Worm (Caenorhabditis elegans) whole organism, mixed stage, embryonic: ENCODE results near the gene srb-12.

Experiments used
- ces-1 ChIP-seq: fragments of 150-350 bp; optimal IDR thresholded peaks from 2 replicates; lab custom pipeline; 2014; ENCODE audit warnings: missing biosample characterization, missing genetic modification reagents, missing genetic modification characterization
- elt-1 ChIP-seq: sonication (generic microtip); optimal IDR thresholded peaks from 2 replicates; lab custom pipeline; 2017; ENCODE audit warnings: missing genetic modification characterization, mild to moderate bottlenecking, missing compliant biosample characterization, antibody characterized with exemption, moderate library complexity, borderline replicate concordance; ENCODE audit not compliant: insufficient read depth
- elt-3 ChIP-seq: fragments of 150-350 bp; optimal IDR thresholded peaks from 2 replicates; lab custom pipeline; 2014; ENCODE audit warnings: missing biosample characterization, missing genetic modification characterization
- lin-13 ChIP-seq: fragments of 150-350 bp; optimal IDR thresholded peaks from 2 replicates; lab custom pipeline; 2014; ENCODE audit warnings: missing biosample characterization, missing genetic modification characterization
- mab-5 ChIP-seq: fragments of 150-350 bp; optimal IDR thresholded peaks from 2 replicates; lab custom pipeline; 2014; ENCODE audit warnings: missing biosample characterization, missing genetic modification characterization
- mep-1 ChIP-seq: fragments of 150-350 bp; optimal IDR thresholded peaks from 2 replicates; lab custom pipeline; 2017; ENCODE audit warnings: missing biosample characterization, missing genetic modification reagents, missing genetic modification characterization, inconsistent platforms
- nhr-12 ChIP-seq: fragments of 150-350 bp; optimal IDR thresholded peaks from 2 replicates; lab custom pipeline; 2014; ENCODE audit warnings: missing biosample characterization, missing genetic modification characterization
- pha-4 ChIP-seq: fragments of 150-350 bp; optimal IDR thresholded peaks from 2 replicates; lab custom pipeline; 2018; ENCODE audit warnings: missing biosample characterization, missing genetic modification reagents, missing genetic modification characterization
- snpc-4 ChIP-seq: fragments of 150-350 bp; optimal IDR thresholded peaks from 2 replicates; lab custom pipeline; 2014; ENCODE audit warnings: missing biosample characterization, missing genetic modification characterization
- sptf-1 ChIP-seq: sonication (generic microtip); optimal IDR thresholded peaks from 2 replicates; lab custom pipeline; 2017; ENCODE audit warnings: mild to moderate bottlenecking, missing genetic modification characterization, moderate library complexity, missing compliant biosample characterization
- tbx-8 ChIP-seq: fragments of 200-800 bp; sonication (Bioruptor generic); optimal IDR thresholded peaks from 2 replicates; lab custom pipeline; 2018; ENCODE audit warnings: mild to moderate bottlenecking, missing genetic modification characterization, moderate library complexity, missing compliant biosample characterization
- unc-62 ChIP-seq: fragments of 150-350 bp; optimal IDR thresholded peaks from 2 replicates; lab custom pipeline; 2014; ENCODE audit warnings: missing biosample characterization, missing genetic modification reagents, missing genetic modification characterization
- zip-8 ChIP-seq: fragments of 150-350 bp; optimal IDR thresholded peaks from 2 replicates; lab custom pipeline; 2014; ENCODE audit warnings: missing biosample characterization, missing genetic modification characterization
- ztf-11 ChIP-seq: fragments of 150-350 bp; optimal IDR thresholded peaks from 2 replicates; lab custom pipeline; 2014; ENCODE audit warnings: missing biosample characterization, missing genetic modification characterization

DNA sequence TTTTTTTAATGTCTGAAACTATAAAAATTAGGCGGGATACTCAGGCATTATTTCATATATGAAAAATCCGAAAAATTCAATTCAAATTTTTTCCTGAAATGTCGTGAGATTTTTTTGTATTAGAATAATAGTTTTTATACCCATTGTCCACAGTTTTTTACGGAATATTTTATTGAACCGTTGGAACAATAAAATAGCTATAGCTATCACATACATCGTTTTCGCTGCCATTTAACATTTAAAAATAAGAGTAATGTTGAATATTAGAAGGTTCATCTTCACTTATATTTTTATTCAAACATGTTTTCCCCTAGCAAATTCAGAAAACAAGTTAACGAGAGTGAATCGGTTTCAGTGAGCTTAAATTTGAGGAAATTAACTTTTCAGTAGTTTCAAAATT is 17.2 kb upstream of the srb-12 start, which contains the start of gene C27D6.15:
- no peak for TF ChIP-seq ces-1 (GFP tag; lab: Kevin White, UChicago)
- no peak for TF ChIP-seq unc-62
- no peak for TF ChIP-seq ztf-11 (tag; lab: Kevin White, UChicago)
- no peak for TF ChIP-seq zip-8 (tag; lab: Kevin White, UChicago)
- TF ChIP-seq pha-4 (tag; lab: Kevin White, UChicago): no peak
- TF ChIP-seq sptf-1 (tag; lab: Kevin White, UChicago): no peak
- no peak for TF ChIP-seq mep-1 (tag; lab: Kevin White, UChicago)
- no peak for TF ChIP-seq nhr-12 (tag; lab: Kevin White, UChicago)
- no peak for TF ChIP-seq elt-1 (tag; lab: Kevin White, UChicago)
- no peak for TF ChIP-seq tbx-8
- no peak for TF ChIP-seq snpc-4
- no peak for TF ChIP-seq lin-13 (tag; lab: Kevin White, UChicago)
- TF ChIP-seq elt-3 (tag; lab: Kevin White, UChicago): no peak
- TF ChIP-seq mab-5: no peak
